Fruit fly (Drosophila melanogaster): ENCODE measurements around the gene CG17991.

- TF ChIP-seq pad (GFP tag; optimal IDR thresholded peaks at IDR 0.05), result no peak
- peak; percentile 54 for TF ChIP-seq CG7045 (GFP tag; optimal IDR thresholded peaks at IDR 0.05)
- peak; percentile 26 for TF ChIP-seq CG11617 (GFP tag; optimal IDR thresholded peaks at IDR 0.05)
- TF ChIP-seq CG33017 (tag; optimal IDR thresholded peaks at IDR 0.05), result peak; percentile 82
- no peak for TF ChIP-seq Hr96 (GFP tag; optimal IDR thresholded peaks at IDR 0.05)
- peak; percentile 80 for TF ChIP-seq CG14711 (tag; optimal IDR thresholded peaks at IDR 0.05)
- TF ChIP-seq tj (GFP tag; optimal IDR thresholded peaks at IDR 0.05), result peak; percentile 25
- no peak for TF ChIP-seq Mnt (GFP tag; optimal IDR thresholded peaks at IDR 0.05)
Observed at dm6 chr3R:27246264-27246663, 5.2 kb downstream of the CG17991 start.
